Fruit fly (Drosophila melanogaster) whole organism: ENCODE results near the gene Sgs5.

Source experiments
- CG8478 ChIP-seq: fragments of >200 bp; optimal IDR thresholded peaks from 2 replicates; lab custom pipeline; 2018; ENCODE audit warnings: inconsistent platforms
- Dll ChIP-seq: fragments of >200 bp; optimal IDR thresholded peaks from 2 replicates; lab custom pipeline; 2017
- EcR ChIP-seq, 2 experiments: fragments of >200 bp; optimal IDR thresholded peaks; 2 replicates each; lab custom pipeline; 2017; ENCODE audit warnings: missing biosample characterization in 2 of 2, missing genetic modification characterization in 2 of 2, missing genetic modification reagents in 2 of 2
- pan ChIP-seq: fragments of >200 bp; optimal IDR thresholded peaks from 2 replicates; lab custom pipeline; 2017
- psq ChIP-seq: fragments of >200 bp; optimal IDR thresholded peaks from 2 replicates; lab custom pipeline; 2017
- usp ChIP-seq: fragments of >200 bp; optimal IDR thresholded peaks from 2 replicates; lab custom pipeline; 2017; ENCODE audit warnings: missing biosample characterization, missing genetic modification characterization, mixed read lengths

Sgs5 gene

dm6 chr3R:17611411-17611810 lies 16.2 kb downstream of the Sgs5 start, which contains the start of gene Edg91:
Edg91 (minus strand) TSS chr3R:17611511.
- TF ChIP-seq psq = no peak
- TF ChIP-seq CG8478 (lab: Kevin White, UChicago) = no peak
- no peak for TF ChIP-seq usp
- TF ChIP-seq pan (lab: Kevin White, UChicago) = no peak
- no peak for TF ChIP-seq Dll (lab: Kevin White, UChicago)

DNA sequence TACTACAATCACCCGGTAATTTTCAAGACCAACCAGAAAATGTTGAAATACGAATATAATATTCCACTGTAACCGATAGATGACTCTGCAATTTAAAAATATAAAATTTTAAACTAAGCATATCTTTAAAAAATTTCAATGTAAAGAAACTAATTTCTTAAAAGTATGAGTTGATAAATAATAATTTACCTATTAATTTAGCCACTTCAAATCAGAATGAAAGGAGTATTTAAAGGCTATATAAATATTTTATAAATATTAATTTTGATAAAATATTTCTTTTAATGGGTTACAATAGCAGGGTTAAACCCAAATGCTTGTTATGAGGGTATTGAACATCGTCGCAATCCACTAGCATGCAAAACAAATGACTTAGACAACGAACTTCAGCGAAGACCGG lies 16.7 kb downstream of the Sgs5 start:
- TF ChIP-seq CG8478 (lab: Kevin White, UChicago) (no peak), pan (lab: Kevin White, UChicago) (no peak), usp (no peak), EcR (GFP tag; optimal IDR thresholded peaks at IDR 0.05; lab: Kevin White, UChicago) (no peak), Dll (lab: Kevin White, UChicago) (no peak), psq (no peak)

- no peak for TF ChIP-seq Dll (lab: Kevin White, UChicago)
- TF ChIP-seq pan (lab: Kevin White, UChicago) = no peak
- no peak for TF ChIP-seq psq
- TF ChIP-seq usp = no peak
- no peak for TF ChIP-seq CG8478 (lab: Kevin White, UChicago)
- no peak for TF ChIP-seq EcR (GFP tag; optimal IDR thresholded peaks at IDR 0.05; lab: Kevin White, UChicago)
These were observed 17.4 kb downstream of the Sgs5 start, which contains the start of gene CG34281 for dm6 chr3R:17612587-17612986. CG34281 (plus strand) TSS chr3R:17612887.

DNA sequence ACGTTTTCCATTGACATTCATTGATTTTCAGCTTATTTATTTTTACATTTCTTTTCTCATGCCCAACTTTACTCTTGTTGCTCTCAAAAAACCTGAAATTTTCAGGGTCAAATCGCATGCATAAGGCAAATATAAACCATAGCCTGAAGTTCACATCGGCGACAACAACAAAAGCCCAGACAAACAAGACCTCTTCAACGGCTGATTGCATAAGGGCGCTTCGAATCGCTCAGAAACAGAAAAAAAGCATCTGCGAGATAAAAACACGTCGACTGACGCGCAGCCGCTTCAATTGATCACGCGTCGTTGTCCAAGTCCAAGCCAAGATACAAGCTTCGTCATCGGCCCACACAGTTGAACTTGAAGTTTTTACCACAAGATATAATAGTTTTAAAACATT lies 18.4 kb downstream of the Sgs5 start, which contains the start of gene CG14327:
Gene CG14327 (plus strand): TSS at position 161 of the 400 bp plus-strand sequence.
- TF ChIP-seq Dll (lab: Kevin White, UChicago) (no peak), psq (no peak), pan (lab: Kevin White, UChicago) (no peak), usp (no peak), EcR (GFP tag; optimal IDR thresholded peaks at IDR 0.05; lab: Kevin White, UChicago) (no peak), CG8478 (lab: Kevin White, UChicago) (no peak)

- TF ChIP-seq usp = no peak
- TF ChIP-seq CG8478 (lab: Kevin White, UChicago) = no peak
- no peak for TF ChIP-seq pan (lab: Kevin White, UChicago)
- no peak for TF ChIP-seq psq
- no peak for TF ChIP-seq EcR (GFP tag; optimal IDR thresholded peaks at IDR 0.05; lab: Kevin White, UChicago)
- TF ChIP-seq Dll (lab: Kevin White, UChicago) = no peak
These were observed 19.9 kb downstream of the Sgs5 start for dm6 chr3R:17615076-17615475.

DNA sequence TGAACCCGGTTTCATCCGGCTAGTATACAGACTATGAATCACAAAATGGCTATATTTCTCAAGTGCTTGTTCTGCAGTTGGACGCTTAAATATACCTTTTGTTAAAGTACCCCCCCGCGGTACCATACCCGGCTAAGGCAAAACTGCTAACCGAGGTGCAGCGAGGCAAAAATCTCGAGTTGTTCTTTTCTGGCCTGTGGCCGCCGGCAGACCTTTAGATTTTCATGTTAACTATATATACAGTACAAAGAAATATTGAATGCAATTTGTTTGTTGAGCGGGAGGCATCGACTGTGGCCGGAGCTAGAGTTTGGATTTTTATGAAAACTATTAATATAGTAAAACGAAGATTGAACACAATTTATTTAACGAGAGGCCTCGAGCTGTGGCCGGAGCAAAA lies 20.6 kb downstream of the Sgs5 start:
- no peak for TF ChIP-seq usp
- no peak for TF ChIP-seq CG8478 (lab: Kevin White, UChicago)
- no peak for TF ChIP-seq Dll (lab: Kevin White, UChicago)
- TF ChIP-seq EcR (GFP tag; optimal IDR thresholded peaks at IDR 0.05; lab: Kevin White, UChicago) = no peak
- TF ChIP-seq pan (lab: Kevin White, UChicago) = no peak
- TF ChIP-seq psq = no peak

dm6 chr3R:17616541-17616940 lies 21.4 kb downstream of the Sgs5 start:
- no peak for TF ChIP-seq Dll (lab: Kevin White, UChicago)
- TF ChIP-seq pan (lab: Kevin White, UChicago) = no peak
- TF ChIP-seq usp = no peak
- TF ChIP-seq psq = no peak
- no peak for TF ChIP-seq CG8478 (lab: Kevin White, UChicago)
- TF ChIP-seq EcR (GFP tag; optimal IDR thresholded peaks at IDR 0.05; lab: Kevin White, UChicago) = no peak

DNA sequence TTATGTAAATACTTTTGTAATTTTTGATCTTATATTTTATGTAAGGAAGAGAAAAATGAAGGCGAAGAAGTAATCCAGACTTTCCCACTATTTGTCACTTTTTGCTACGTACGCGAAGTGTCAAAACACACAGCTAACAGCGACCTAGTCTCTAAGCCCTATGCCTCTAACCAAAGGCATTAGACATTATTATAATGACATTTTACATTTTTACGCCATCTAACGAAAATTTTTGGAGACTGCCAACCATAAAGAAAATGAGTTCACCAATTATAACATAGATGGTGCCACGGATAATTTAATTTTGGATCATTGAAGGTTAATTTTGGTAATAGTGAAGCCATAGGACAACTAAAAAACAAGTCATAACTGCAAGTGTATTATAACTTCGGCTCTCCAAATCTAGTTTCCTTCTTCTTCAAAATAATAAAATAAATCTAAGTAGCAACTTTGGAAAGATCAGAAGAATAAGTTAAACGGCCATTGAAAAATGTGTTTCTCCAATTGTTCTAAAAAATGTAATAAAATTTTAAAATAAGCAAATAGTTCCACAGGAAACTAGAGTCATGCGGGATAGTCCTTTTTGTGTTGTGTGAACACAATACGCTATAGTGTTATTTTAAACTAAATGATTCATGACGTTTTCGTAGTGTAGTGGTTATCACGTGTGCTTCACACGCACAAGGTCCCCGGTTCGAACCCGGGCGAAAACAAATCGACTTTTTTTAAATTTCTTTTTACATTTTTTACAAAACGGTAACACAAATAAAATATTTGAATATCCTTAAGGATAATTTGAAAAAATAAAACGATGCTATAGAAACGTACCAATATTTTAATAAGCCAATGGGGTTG lies 22.2 kb downstream of the Sgs5 start:
- TF ChIP-seq usp (no peak), EcR (GFP tag; optimal IDR thresholded peaks at IDR 0.05; lab: Kevin White, UChicago) (no peak), Dll (lab: Kevin White, UChicago) (no peak), pan (lab: Kevin White, UChicago) (no peak), psq (no peak), CG8478 (lab: Kevin White, UChicago) (no peak)

DNA sequence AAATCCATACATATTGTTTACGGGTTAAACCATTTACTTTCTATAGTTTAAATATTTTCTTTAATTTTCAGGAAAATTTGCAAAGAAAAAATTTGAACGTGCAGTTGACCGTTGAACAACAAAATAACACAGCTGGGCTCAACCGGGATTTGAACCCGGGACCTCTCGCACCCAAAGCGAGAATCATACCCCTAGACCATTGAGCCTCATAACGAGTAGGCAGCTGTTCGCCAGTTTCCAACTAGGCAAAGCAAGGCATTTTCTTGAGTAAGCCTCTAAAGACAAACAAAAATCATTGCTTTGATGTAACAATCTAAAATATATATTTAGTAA lies 22.8 kb downstream of the Sgs5 start:
- TF ChIP-seq EcR (GFP tag; optimal IDR thresholded peaks at IDR 0.05; lab: Kevin White, UChicago) (no peak), pan (lab: Kevin White, UChicago) (no peak), usp (no peak), CG8478 (lab: Kevin White, UChicago) (no peak), Dll (lab: Kevin White, UChicago) (no peak), psq (no peak)

DNA sequence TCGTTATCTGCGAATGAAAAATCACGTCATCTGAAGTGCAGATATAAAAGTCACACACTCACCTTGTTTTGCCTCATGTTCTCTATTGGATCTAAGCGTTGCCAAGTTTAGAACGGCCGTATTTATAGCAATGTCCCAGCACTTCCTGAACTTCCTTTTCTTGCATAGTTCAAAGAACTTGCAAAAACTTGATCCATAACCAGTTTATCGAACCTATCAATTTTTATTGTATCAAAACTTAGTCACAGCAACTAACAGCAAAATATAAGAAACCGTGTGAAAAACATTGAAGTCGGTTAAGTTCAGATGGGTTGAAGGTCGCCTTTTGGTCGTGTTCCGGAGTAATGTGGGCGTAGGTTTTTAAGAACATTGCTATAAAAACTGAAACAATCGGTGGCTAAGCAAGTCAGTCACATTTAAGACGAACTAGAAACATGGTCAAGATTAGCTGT lies 23.6 kb downstream of the Sgs5 start, which contains the start of the genes CG14324 and CG14326:
Gene CG14324 (minus strand): TSS at position 101 of the 452 bp plus-strand sequence.
Gene CG14326 (plus strand): TSS at position 402 of the 452 bp plus-strand sequence.
- TF ChIP-seq usp = no peak
- TF ChIP-seq EcR (GFP tag; optimal IDR thresholded peaks at IDR 0.05; lab: Kevin White, UChicago) = peak in 1 of 2 experiments; percentile 13

DNA sequence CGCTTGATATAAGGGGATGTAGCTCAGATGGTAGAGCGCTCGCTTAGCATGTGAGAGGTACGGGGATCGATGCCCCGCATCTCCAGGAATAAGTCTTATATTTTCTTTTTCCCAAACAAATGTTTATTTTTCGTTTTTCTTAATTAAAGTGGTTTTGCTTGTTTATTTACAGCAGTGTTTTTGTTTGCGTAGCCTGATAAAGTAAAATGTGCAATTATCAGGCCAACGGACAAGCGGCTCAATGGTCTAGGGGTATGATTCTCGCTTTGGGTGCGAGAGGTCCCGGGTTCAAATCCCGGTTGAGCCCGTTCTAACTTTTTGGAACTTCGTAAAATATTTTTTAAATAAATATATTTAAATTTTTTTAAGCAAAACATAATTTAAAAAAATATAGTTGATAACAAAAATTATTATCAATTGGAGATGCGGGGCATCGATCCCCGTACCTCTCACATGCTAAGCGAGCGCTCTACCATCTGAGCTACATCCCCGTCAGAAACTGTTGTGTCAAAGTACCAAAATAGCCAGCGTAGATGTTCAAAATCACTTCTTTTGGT lies 24.6 kb downstream of the Sgs5 start:
- TF ChIP-seq psq (no peak), Dll (lab: Kevin White, UChicago) (no peak), CG8478 (lab: Kevin White, UChicago) (no peak), EcR (GFP tag; optimal IDR thresholded peaks at IDR 0.05; lab: Kevin White, UChicago) (no peak)

DNA sequence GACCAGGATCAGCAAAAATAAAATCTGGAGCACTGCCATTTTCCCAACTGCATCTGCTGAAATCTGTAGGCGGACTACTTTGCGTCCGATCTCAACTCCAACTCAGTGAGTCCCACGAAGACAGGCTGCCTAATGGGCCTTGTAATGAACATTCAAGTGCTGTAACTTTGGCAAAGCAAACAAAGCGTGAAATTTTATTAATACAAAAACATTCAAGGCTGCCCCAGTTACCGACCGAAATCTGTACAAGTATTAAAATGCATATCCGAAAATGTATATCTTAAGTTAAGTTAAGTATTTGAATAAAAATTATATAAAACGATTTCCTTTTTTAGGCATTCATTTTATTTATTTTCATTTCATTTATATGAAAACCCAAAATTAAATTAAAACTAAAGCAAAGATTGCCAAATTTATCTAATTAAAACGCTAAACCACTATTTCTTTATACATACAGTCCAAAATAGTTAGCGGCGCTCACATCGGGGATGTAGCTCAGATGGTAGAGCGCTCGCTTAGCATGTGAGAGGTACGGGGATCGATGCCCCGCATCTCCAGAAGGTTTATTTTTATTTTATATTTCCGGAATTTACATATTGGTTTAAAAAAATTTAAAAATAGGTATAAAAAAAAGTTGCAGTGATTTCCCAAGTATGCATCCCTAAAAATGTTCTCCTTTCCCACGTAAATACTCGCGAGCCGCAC lies 27.1 kb downstream of the Sgs5 start, which contains the start of gene CG14323:
Gene CG14323 (minus strand): TSS at position 51 of the 705 bp plus-strand sequence.
- TF ChIP-seq psq = no peak
